Worm (Caenorhabditis elegans): ENCODE results near the gene dnj-14.

The dnj-14 gene

ce11 chrX:4705666-4706065 is 5.9 kb downstream of the dnj-14 start (continued):
- TF ChIP-seq gmeb-2 (tag; optimal IDR thresholded peaks at IDR 0.05): no peak
- no peak for TF ChIP-seq elt-2 (tag; optimal IDR thresholded peaks at IDR 0.05)

- TF ChIP-seq hlh-30 (tag; optimal IDR thresholded peaks at IDR 0.05; ENCODE audit: insufficient read depth): no peak
- TF ChIP-seq ets-4 (tag; optimal IDR thresholded peaks at IDR 0.05): no peak
- TF ChIP-seq ceh-14 (tag; optimal IDR thresholded peaks at IDR 0.05): no peak
- no peak for TF ChIP-seq fkh-10 (GFP tag; optimal IDR thresholded peaks at IDR 0.05)
Observed at ce11 chrX:4704877-4705276, 6.7 kb downstream of the dnj-14 start, which contains the start of gene aqp-8. Gene aqp-8, minus strand, starts transcription at chrX:4704977.

- TF ChIP-seq elt-2 (tag; optimal IDR thresholded peaks at IDR 0.05): peak; percentile 37
- TF ChIP-seq pag-3 (tag; optimal IDR thresholded peaks at IDR 0.05; ENCODE audit: borderline replicate concordance): no peak
Observed at ce11 chrX:4700083-4700482, 11.5 kb downstream of the dnj-14 start.

ce11 chrX:4699411-4700050 is 12.0 kb downstream of the dnj-14 start, which contains the start of gene hyl-2:
Gene hyl-2, minus strand, starts transcription at chrX:4699461.
- TF ChIP-seq ceh-31 (tag; optimal IDR thresholded peaks at IDR 0.05) (peak; percentile 35), sox-4 (tag; optimal IDR thresholded peaks at IDR 0.05) (no peak), fkh-6 (tag; optimal IDR thresholded peaks at IDR 0.05) (no peak), pax-1 (tag; optimal IDR thresholded peaks at IDR 0.05) (no peak), ceh-45 (GFP tag; IDR thresholded peaks at IDR 0.05) (no peak), ceh-9 (tag; optimal IDR thresholded peaks at IDR 0.05) (no peak), ceh-18 (tag; optimal IDR thresholded peaks at IDR 0.05) (peak; percentile 14), ama-1 (optimal IDR thresholded peaks at IDR 0.05) (no peak), K02D7.2 (tag; optimal IDR thresholded peaks at IDR 0.05) (no peak), unc-42 (tag; optimal IDR thresholded peaks at IDR 0.05) (peak; percentile 33), sdc-2 (tag; optimal IDR thresholded peaks at IDR 0.05) (no peak), pqm-1 (tag; optimal IDR thresholded peaks at IDR 0.05) (no peak), ceh-22 (tag; optimal IDR thresholded peaks at IDR 0.05) (no peak), pha-2 (tag; optimal IDR thresholded peaks at IDR 0.05) (no peak), ceh-24 (tag; optimal IDR thresholded peaks at IDR 0.05) (no peak), nhr-232 (tag; optimal IDR thresholded peaks at IDR 0.05) (no peak), nfya-1 (tag; optimal IDR thresholded peaks at IDR 0.05) (peak; percentile 18), ceh-30 (tag; optimal IDR thresholded peaks at IDR 0.05) (no peak), che-1 (tag; optimal IDR thresholded peaks at IDR 0.05) (no peak), unc-55 (GFP tag; optimal IDR thresholded peaks at IDR 0.05) (no peak), Y22D7AL.16 (tag; optimal IDR thresholded peaks at IDR 0.05) (no peak), ceh-48 (tag; optimal IDR thresholded peaks at IDR 0.05) (no peak), elt-4 (tag; optimal IDR thresholded peaks at IDR 0.05) (no peak), sox-2 (GFP tag; IDR thresholded peaks at IDR 0.05) (no peak), ceh-14 (tag; optimal IDR thresholded peaks at IDR 0.05) (no peak)

ce11 chrX:4698271-4698670 is 13.3 kb downstream of the dnj-14 start:
- TF ChIP-seq ahr-1 (tag; optimal IDR thresholded peaks at IDR 0.05) (no peak), unc-55 (GFP tag; optimal IDR thresholded peaks at IDR 0.05) (no peak), unc-42 (tag; optimal IDR thresholded peaks at IDR 0.05) (no peak), elt-2 (tag; optimal IDR thresholded peaks at IDR 0.05) (peak; percentile 83)

ce11 chrX:4694611-4695370 is 16.8 kb downstream of the dnj-14 start:
- TF ChIP-seq pat-9 (tag; optimal IDR thresholded peaks at IDR 0.05) (no peak), nhr-232 (tag; optimal IDR thresholded peaks at IDR 0.05) (no peak), ceh-18 (tag; optimal IDR thresholded peaks at IDR 0.05) (no peak), dve-1 (tag; optimal IDR thresholded peaks at IDR 0.05) (no peak), ahr-1 (tag; optimal IDR thresholded peaks at IDR 0.05) (no peak), ceh-2 (tag; optimal IDR thresholded peaks at IDR 0.05) (no peak), unc-86 (tag; optimal IDR thresholded peaks at IDR 0.05) (no peak), ceh-31 (tag; optimal IDR thresholded peaks at IDR 0.05) (no peak), sox-2 (GFP tag; IDR thresholded peaks at IDR 0.05) (no peak)
